Worm (Caenorhabditis elegans) whole organism, L3 larva: Measurements from ENCODE around the gene sam-10.

Source experiments
- R02D3.7 ChIP-seq: fragments of 150-350 bp; optimal IDR thresholded peaks from 2 replicates; lab custom pipeline; 2014; ENCODE audit warnings: missing biosample characterization, missing genetic modification characterization
- ZK546.5 ChIP-seq: sonication (generic microtip); optimal IDR thresholded peaks from 2 replicates; lab custom pipeline; 2017; ENCODE audit warnings: missing biosample characterization, missing genetic modification characterization
- aly-2 ChIP-seq: fragments of 150-350 bp; optimal IDR thresholded peaks from 2 replicates; lab custom pipeline; 2014; ENCODE audit warnings: missing biosample characterization, missing genetic modification characterization
- ceh-82 ChIP-seq: fragments of 150-350 bp; optimal IDR thresholded peaks from 2 replicates; lab custom pipeline; 2014; ENCODE audit warnings: missing biosample characterization, missing genetic modification characterization
- ceh-9 ChIP-seq: sonication (generic microtip); optimal IDR thresholded peaks from 2 replicates; lab custom pipeline; 2018; ENCODE audit warnings: missing biosample characterization, missing genetic modification characterization
- egl-27 ChIP-seq: sonication (generic microtip); optimal IDR thresholded peaks from 4 replicates; lab custom pipeline; 2017; ENCODE audit warnings: missing biosample characterization, missing genetic modification reagents, missing genetic modification characterization
- elt-3 ChIP-seq, 3 experiments: fragments of 150-350 bp in 1 of 3; sonication (generic microtip) in 2 of 3; optimal IDR thresholded peaks; 2 replicates in 2 of 3; 4 replicates in 1 of 3; lab custom pipeline; 2014 to 2017; ENCODE audit warnings: missing biosample characterization in 3 of 3, missing genetic modification characterization in 3 of 3
- lin-15B ChIP-seq: fragments of 150-350 bp; optimal IDR thresholded peaks from 2 replicates; lab custom pipeline; 2014; ENCODE audit warnings: missing biosample characterization, missing genetic modification characterization
- mdl-1 ChIP-seq: fragments of 150-350 bp; optimal IDR thresholded peaks from 2 replicates; lab custom pipeline; 2014; ENCODE audit warnings: missing biosample characterization, missing genetic modification characterization
- mml-1 ChIP-seq: fragments of 150-350 bp; sonication (generic microtip); optimal IDR thresholded peaks from 3 replicates; lab custom pipeline; 2014; ENCODE audit warnings: missing biosample characterization, missing genetic modification characterization
- nfya-1 ChIP-seq: sonication (generic microtip); optimal IDR thresholded peaks from 2 replicates; lab custom pipeline; 2017; ENCODE audit warnings: missing genetic modification characterization, mild to moderate bottlenecking, missing compliant biosample characterization, antibody characterized with exemption, moderate library complexity; ENCODE audit not compliant: insufficient read depth
- nhr-11 ChIP-seq: fragments of 150-350 bp; optimal IDR thresholded peaks from 2 replicates; lab custom pipeline; 2014; ENCODE audit warnings: missing biosample characterization, missing genetic modification characterization
- nhr-28 ChIP-seq: fragments of 150-350 bp; optimal IDR thresholded peaks from 2 replicates; lab custom pipeline; 2014; ENCODE audit warnings: missing biosample characterization, missing genetic modification characterization
- nhr-77 ChIP-seq: fragments of 150-350 bp; optimal IDR thresholded peaks from 2 replicates; lab custom pipeline; 2014; ENCODE audit warnings: missing biosample characterization, missing genetic modification characterization
- pha-4 ChIP-seq: fragments of 150-350 bp; optimal IDR thresholded peaks from 2 replicates; lab custom pipeline; 2014; ENCODE audit warnings: missing biosample characterization, missing genetic modification reagents, missing genetic modification characterization
- skn-1 ChIP-seq: fragments of 150-350 bp; optimal IDR thresholded peaks from 2 replicates; lab custom pipeline; 2014; ENCODE audit warnings: missing biosample characterization, missing genetic modification characterization
- snpc-4 ChIP-seq: fragments of 150-350 bp; optimal IDR thresholded peaks from 2 replicates; lab custom pipeline; 2014; ENCODE audit warnings: missing biosample characterization, missing genetic modification characterization
- tbx-2 ChIP-seq: sonication (generic microtip); optimal IDR thresholded peaks from 2 replicates; lab custom pipeline; 2016; ENCODE audit warnings: mild to moderate bottlenecking, missing genetic modification characterization, missing compliant biosample characterization
- unc-62 ChIP-seq: fragments of 150-350 bp; sonication (generic microtip); optimal IDR thresholded peaks from 4 replicates; lab custom pipeline; 2014; ENCODE audit warnings: missing biosample characterization, missing genetic modification reagents, missing genetic modification characterization
- ztf-11 ChIP-seq: fragments of 150-350 bp; optimal IDR thresholded peaks from 2 replicates; lab custom pipeline; 2014; ENCODE audit warnings: missing biosample characterization, missing genetic modification characterization
- ztf-4 ChIP-seq: fragments of 150-350 bp; optimal IDR thresholded peaks from 2 replicates; lab custom pipeline; 2014; ENCODE audit warnings: missing biosample characterization, missing genetic modification characterization

The sam-10 gene

DNA sequence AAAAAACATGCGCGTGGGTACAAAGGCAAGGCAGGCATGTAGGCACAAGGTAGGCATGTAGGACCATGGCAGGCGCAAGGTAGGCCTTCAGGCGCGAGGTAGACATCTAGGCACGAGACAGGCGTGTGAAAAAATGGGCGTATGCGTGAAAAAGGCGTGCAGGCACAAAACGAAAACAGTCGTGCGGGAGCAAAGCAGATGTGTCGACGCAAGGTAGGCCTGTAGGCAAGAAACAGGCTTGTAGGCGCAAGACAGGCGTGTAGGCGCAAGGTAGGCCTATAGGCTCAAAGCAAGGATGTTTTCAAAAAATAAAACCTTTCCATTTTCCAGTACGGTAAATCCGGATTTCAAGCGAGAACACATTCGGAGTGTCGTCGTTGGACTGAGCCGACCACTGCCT lies 51.6 kb downstream of the sam-10 start:
- TF ChIP-seq mml-1 (tag; lab: Kevin White, UChicago) (no peak), ceh-82 (tag; lab: Kevin White, UChicago) (no peak), ceh-9 (tag; lab: Kevin White, UChicago) (no peak), egl-27 (tag; lab: Kevin White, UChicago) (no peak), R02D3.7 (no peak), snpc-4 (no peak), aly-2 (no peak), nfya-1 (tag; lab: Kevin White, UChicago) (no peak), skn-1 (tag; lab: Kevin White, UChicago) (no peak), ztf-11 (tag; lab: Kevin White, UChicago) (no peak), unc-62 (GFP tag; lab: Kevin White, UChicago) (no peak)

DNA sequence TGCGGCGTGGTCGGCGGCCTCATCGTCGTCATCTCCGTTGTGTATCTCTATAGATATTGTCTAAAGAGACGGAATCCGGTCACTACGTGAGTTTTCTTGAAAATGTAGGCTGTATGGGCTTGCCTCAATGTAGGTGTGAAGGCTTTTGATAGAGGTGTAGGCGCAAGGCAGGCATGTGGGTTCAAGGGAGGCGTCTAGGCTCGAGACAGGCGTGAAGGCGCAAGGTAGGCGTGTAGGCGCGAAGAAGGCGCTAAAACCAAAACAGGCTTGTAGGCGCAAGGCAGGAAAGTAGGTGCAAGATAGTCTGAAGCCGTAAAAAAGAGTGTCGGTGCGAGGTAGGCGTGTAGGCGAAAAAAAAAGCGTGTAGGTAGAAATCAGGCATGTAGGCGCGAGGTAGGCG lies 52.1 kb downstream of the sam-10 start:
- TF ChIP-seq ceh-9 (tag; lab: Kevin White, UChicago) (no peak), tbx-2 (tag; lab: Kevin White, UChicago) (no peak), egl-27 (tag; lab: Kevin White, UChicago) (no peak), nhr-77 (no peak), lin-15B (tag; lab: Kevin White, UChicago) (no peak), ztf-11 (tag; lab: Kevin White, UChicago) (no peak), ZK546.5 (tag; lab: Kevin White, UChicago) (no peak), nhr-28 (tag; lab: Kevin White, UChicago) (no peak), snpc-4 (no peak), mdl-1 (tag; lab: Kevin White, UChicago) (no peak), elt-3 (tag; optimal IDR thresholded peaks at IDR 0.05; lab: Kevin White, UChicago) (no peak), nhr-11 (no peak), unc-62 (GFP tag; lab: Kevin White, UChicago) (no peak), pha-4 (tag; lab: Kevin White, UChicago) (no peak), ztf-4 (tag; lab: Kevin White, UChicago) (no peak)
- TF ChIP-seq, all 47 proteins: peak for 0
